Fruit fly (Drosophila melanogaster): ENCODE data around the gene Jig.

Jig gene

DNA sequence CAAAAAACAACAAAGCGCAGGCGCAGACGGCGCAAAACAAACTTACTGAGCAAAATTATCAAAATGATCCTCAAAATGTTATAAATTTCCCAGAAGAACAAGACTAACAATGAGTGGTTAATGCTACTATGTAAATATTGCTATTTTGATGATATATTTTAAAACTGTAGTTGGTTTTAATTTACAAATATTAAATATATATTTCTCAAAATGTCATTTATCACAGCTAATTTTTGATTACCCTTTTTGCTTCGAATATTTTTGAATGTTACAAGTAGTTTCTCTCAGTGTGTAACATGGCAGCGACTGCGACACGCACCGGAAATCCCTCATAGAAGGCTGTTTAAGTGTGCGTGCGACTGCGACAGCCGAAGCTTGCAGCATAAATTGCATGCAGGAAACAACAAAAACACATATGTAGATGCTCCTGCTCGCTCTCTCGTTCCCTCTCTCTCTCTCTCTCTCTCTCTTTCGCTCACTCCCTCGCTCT, 37.2 kb downstream of the Jig start (continued):
- TF ChIP-seq lmd (GFP tag; IDR thresholded peaks at IDR 0.05): peak; percentile 44
- no peak for TF ChIP-seq Taf1 (GFP tag; IDR thresholded peaks at IDR 0.05)
- no peak for TF ChIP-seq CG11560 (tag; IDR thresholded peaks at IDR 0.05)
- no peak for TF ChIP-seq h (optimal IDR thresholded peaks at IDR 0.05)
- no peak for TF ChIP-seq C15 (GFP tag; IDR thresholded peaks at IDR 0.05)
- no peak for TF ChIP-seq Mrtf (GFP tag; IDR thresholded peaks at IDR 0.05)
- no peak for TF ChIP-seq CG11456 (GFP tag; IDR thresholded peaks at IDR 0.05)
- TF ChIP-seq BEAF-32 (GFP tag; optimal IDR thresholded peaks at IDR 0.05): no peak
- peak; percentile 73 for TF ChIP-seq CG18262 (tag; optimal IDR thresholded peaks at IDR 0.05)
- no peak for TF ChIP-seq ato (GFP tag; IDR thresholded peaks at IDR 0.05; ENCODE audit: partially characterized antibody)
- no peak for TF ChIP-seq rib (GFP tag; IDR thresholded peaks at IDR 0.05)
- no peak for TF ChIP-seq CG31224 (GFP tag; IDR thresholded peaks at IDR 0.05)
- TF ChIP-seq CG9727 (GFP tag; optimal IDR thresholded peaks at IDR 0.05): peak; percentile 52
- no peak for TF ChIP-seq CG13287 (GFP tag; IDR thresholded peaks at IDR 0.05; ENCODE audit: partially characterized antibody)
- no peak for TF ChIP-seq Atf3 (GFP tag; optimal IDR thresholded peaks at IDR 0.05)
- no peak for TF ChIP-seq Chrac-16 (GFP tag; optimal IDR thresholded peaks at IDR 0.05)
- peak in 1 of 2 experiments; percentile 38 for TF ChIP-seq dpn (GFP tag; optimal IDR thresholded peaks at IDR 0.05)
- TF ChIP-seq CG11085 (GFP tag; IDR thresholded peaks at IDR 0.05): no peak
- no peak for TF ChIP-seq CG11695 (GFP tag; IDR thresholded peaks at IDR 0.05)
- TF ChIP-seq CG8944 (GFP tag; optimal IDR thresholded peaks at IDR 0.05): no peak
- TF ChIP-seq ap (GFP tag; IDR thresholded peaks at IDR 0.05): no peak
- TF ChIP-seq tll (GFP tag; optimal IDR thresholded peaks at IDR 0.05): no peak
- no peak for TF ChIP-seq Nf-YC (tag; optimal IDR thresholded peaks at IDR 0.05)
- TF ChIP-seq CG16815 (GFP tag; optimal IDR thresholded peaks at IDR 0.05): no peak
- TF ChIP-seq Dp (GFP tag; optimal IDR thresholded peaks at IDR 0.05): no peak
- no peak for TF ChIP-seq CG4854 (GFP tag; optimal IDR thresholded peaks at IDR 0.05)
- peak; percentile 50 for TF ChIP-seq CG12391 (tag; optimal IDR thresholded peaks at IDR 0.05)
- peak; percentile 89 for TF ChIP-seq sens (GFP tag)
- no peak for TF ChIP-seq zen (tag; optimal IDR thresholded peaks at IDR 0.05)
- no peak for TF ChIP-seq CG12104 (GFP tag; optimal IDR thresholded peaks at IDR 0.05)
- no peak for TF ChIP-seq Doc3 (GFP tag; IDR thresholded peaks at IDR 0.05; ENCODE audit: partially characterized antibody)
- no peak for TF ChIP-seq CG7963 (GFP tag; IDR thresholded peaks at IDR 0.05; ENCODE audit: partially characterized antibody)
- TF ChIP-seq dysf (GFP tag; IDR thresholded peaks at IDR 0.05): peak; percentile 38; the same call in 2 of the 3 replicates
- no peak for TF ChIP-seq sisA (GFP tag; IDR thresholded peaks at IDR 0.05)
- TF ChIP-seq pb (GFP tag; optimal IDR thresholded peaks at IDR 0.05): no peak
- no peak for TF ChIP-seq en (GFP tag; optimal IDR thresholded peaks at IDR 0.05)
- TF ChIP-seq Hmx (GFP tag; optimal IDR thresholded peaks at IDR 0.05): no peak
- TF ChIP-seq jigr1 (GFP tag; IDR thresholded peaks at IDR 0.05): no peak
- TF ChIP-seq sr (GFP tag; IDR thresholded peaks at IDR 0.05): no peak
- TF ChIP-seq twi (tag; optimal IDR thresholded peaks at IDR 0.05): peak; percentile 70
- TF ChIP-seq H2.0 (GFP tag; IDR thresholded peaks at IDR 0.05): no peak
- TF ChIP-seq bab2 (GFP tag; optimal IDR thresholded peaks at IDR 0.05): no peak
- no peak for TF ChIP-seq CG6854 (GFP tag; optimal IDR thresholded peaks at IDR 0.05)
- peak; percentile 0 for TF ChIP-seq Spps (tag; optimal IDR thresholded peaks at IDR 0.05)
- no peak for TF ChIP-seq kay (GFP tag; optimal IDR thresholded peaks at IDR 0.05)
- TF ChIP-seq CG6813 (GFP tag; optimal IDR thresholded peaks at IDR 0.05): no peak
- peak; percentile 6 for TF ChIP-seq CG33557 (GFP tag; optimal IDR thresholded peaks at IDR 0.05)
- no peak for TF ChIP-seq Ravus (GFP tag; IDR thresholded peaks at IDR 0.05)
- TF ChIP-seq Rx (GFP tag; IDR thresholded peaks at IDR 0.05): no peak
- no peak for TF ChIP-seq CG3163 (GFP tag; optimal IDR thresholded peaks at IDR 0.05)
- no peak for TF ChIP-seq Doc2 (GFP tag; IDR thresholded peaks at IDR 0.05)
- no peak for TF ChIP-seq CG4707 (GFP tag; optimal IDR thresholded peaks at IDR 0.05)
- no peak for TF ChIP-seq peb (GFP tag; IDR thresholded peaks at IDR 0.05)
